Worm (Caenorhabditis elegans): Measurements from ENCODE around the gene T01B6.1.

The T01B6.1 gene

DNA sequence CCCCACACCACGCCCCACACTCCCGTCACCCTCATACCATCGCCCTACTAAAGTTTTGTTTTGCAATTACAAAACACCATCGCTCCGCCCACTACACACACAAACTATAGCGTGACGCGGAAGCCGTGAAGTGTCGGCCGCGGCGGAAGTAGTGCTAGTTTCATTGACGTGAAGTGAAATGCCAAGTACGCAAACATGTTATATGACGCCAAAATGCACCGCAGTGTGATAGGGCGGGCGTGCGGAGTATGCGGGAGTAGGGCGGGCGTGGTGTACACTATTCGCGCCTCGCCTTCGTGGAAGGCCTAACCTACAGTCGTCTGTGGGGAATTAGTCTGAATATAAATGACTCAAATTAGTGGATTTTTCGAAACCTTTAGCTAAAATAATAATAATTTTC lies 27.4 kb downstream of the T01B6.1 start (continued):
- TF ChIP-seq ztf-28 (GFP tag; IDR thresholded peaks at IDR 0.05) (no peak), sea-2 (GFP tag; IDR thresholded peaks at IDR 0.05) (no peak), pbrm-1 (GFP tag; IDR thresholded peaks at IDR 0.05) (peak; percentile 76), F49E8.2 (tag; optimal IDR thresholded peaks at IDR 0.05; ENCODE audit: insufficient read depth) (no peak), attf-5 (GFP tag; optimal IDR thresholded peaks at IDR 0.05) (no peak), egl-18 (GFP tag; IDR thresholded peaks at IDR 0.05) (no peak), lin-26 (GFP tag; IDR thresholded peaks at IDR 0.05) (no peak), dox-1 (GFP tag; IDR thresholded peaks at IDR 0.05) (0 out of 2 replicates have a peak, but pooled peaks have one; percentile 16), efl-1 (GFP tag; optimal IDR thresholded peaks at IDR 0.05) (peak; percentile 40), egrh-3 (GFP tag; IDR thresholded peaks at IDR 0.05) (no peak), chd-7 (tag; optimal IDR thresholded peaks at IDR 0.05) (no peak), ekl-4 (GFP tag; IDR thresholded peaks at IDR 0.05) (no peak), somi-1 (GFP tag; optimal IDR thresholded peaks at IDR 0.05) (no peak), rcor-1 (GFP tag; IDR thresholded peaks at IDR 0.05) (peak; percentile 75; the same call in 1 of the 2 replicates), sdz-38 (tag; optimal IDR thresholded peaks at IDR 0.05) (no peak), lir-1 (GFP tag; conservative IDR thresholded peaks at IDR 0.05) (no peak)

DNA sequence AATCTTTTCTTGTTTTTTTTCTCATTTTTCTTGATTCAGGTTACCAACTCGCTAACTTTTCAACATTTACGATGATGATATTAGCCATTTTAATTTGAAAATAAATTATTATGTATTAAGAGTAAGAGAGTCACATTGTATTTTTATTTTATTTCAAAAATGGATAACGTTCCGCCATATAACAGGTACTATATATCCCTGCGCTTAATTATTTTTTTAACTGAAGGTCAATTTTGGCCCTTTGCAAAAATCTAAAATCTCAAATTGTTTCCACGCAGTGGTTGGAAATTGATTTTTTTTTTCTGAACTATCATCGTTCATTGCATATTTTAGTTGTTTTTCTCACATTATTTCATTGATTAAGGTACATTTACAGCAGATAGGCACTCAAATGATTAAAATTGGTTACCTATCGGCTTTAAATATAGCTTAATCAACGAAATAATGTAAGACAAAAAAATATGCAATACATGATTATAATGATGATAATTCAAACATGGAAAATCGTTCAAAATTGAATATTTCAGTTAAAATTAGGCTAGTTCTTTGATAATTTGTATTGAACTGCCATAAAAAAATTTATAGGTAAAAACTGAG lies 29.3 kb downstream of the T01B6.1 start:
- peak; percentile 43 for TF ChIP-seq nhr-179 (tag; optimal IDR thresholded peaks at IDR 0.05)
- TF ChIP-seq ztf-6 (GFP tag; IDR thresholded peaks at IDR 0.05), result no peak
- no peak for TF ChIP-seq ceh-79 (tag; optimal IDR thresholded peaks at IDR 0.05)
- no peak for TF ChIP-seq mel-28 (tag; optimal IDR thresholded peaks at IDR 0.05; ENCODE audit: borderline replicate concordance)
- peak; percentile 87 for TF ChIP-seq madf-10 (tag; optimal IDR thresholded peaks at IDR 0.05)
- TF ChIP-seq die-1 (tag; optimal IDR thresholded peaks at IDR 0.05), result no peak
- TF ChIP-seq aptf-3 (GFP tag; IDR thresholded peaks at IDR 0.05), result no peak
- no peak for TF ChIP-seq ceh-40 (GFP tag; IDR thresholded peaks at IDR 0.05)
- TF ChIP-seq nfya-2 (GFP tag; IDR thresholded peaks at IDR 0.05), result no peak
- TF ChIP-seq K11D2.4 (GFP tag; IDR thresholded peaks at IDR 0.05), result peak; percentile 93
- no peak for TF ChIP-seq let-526 (GFP tag; IDR thresholded peaks at IDR 0.05)
- no peak for TF ChIP-seq nfya-1 (tag; optimal IDR thresholded peaks at IDR 0.05; ENCODE audit: borderline replicate concordance, insufficient read depth)
- peak; percentile 99 for TF ChIP-seq lin-40 (tag; optimal IDR thresholded peaks at IDR 0.05)
- peak; percentile 44 for TF ChIP-seq B0261.1 (tag; optimal IDR thresholded peaks at IDR 0.05)
- TF ChIP-seq ztf-28 (GFP tag; IDR thresholded peaks at IDR 0.05), result no peak
- 0 out of 2 replicates have a peak, but pooled peaks have one; percentile 60 for TF ChIP-seq egl-44 (GFP tag; IDR thresholded peaks at IDR 0.05)
- TF ChIP-seq ets-4 (GFP tag; optimal IDR thresholded peaks at IDR 0.05), result no peak
- peak; percentile 96 for TF ChIP-seq gei-17 (GFP tag; optimal IDR thresholded peaks at IDR 0.05)
- no peak for TF ChIP-seq efl-1 (GFP tag; optimal IDR thresholded peaks at IDR 0.05)
- TF ChIP-seq ceh-27 (GFP tag; optimal IDR thresholded peaks at IDR 0.05), result peak; percentile 67
- TF ChIP-seq attf-5 (GFP tag; optimal IDR thresholded peaks at IDR 0.05), result no peak
- TF ChIP-seq rec-8 (tag; optimal IDR thresholded peaks at IDR 0.05), result peak in 1 of 2 experiments; percentile 27
- TF ChIP-seq nhr-120 (GFP tag; IDR thresholded peaks at IDR 0.05), result no peak
- no peak for TF ChIP-seq pha-4 (tag; optimal IDR thresholded peaks at IDR 0.05)
- no peak for TF ChIP-seq F33H1.4 (GFP tag; IDR thresholded peaks at IDR 0.05)
- TF ChIP-seq hrde-1 (tag; optimal IDR thresholded peaks at IDR 0.05; ENCODE audit: borderline replicate concordance), result no peak
- peak; percentile 53 for TF ChIP-seq ztf-18 (tag; optimal IDR thresholded peaks at IDR 0.05)
- no peak for TF ChIP-seq cebp-2 (GFP tag; IDR thresholded peaks at IDR 0.05)
- TF ChIP-seq B0336.3 (GFP tag; IDR thresholded peaks at IDR 0.05), result peak; percentile 93
- no peak for TF ChIP-seq ama-1 (optimal IDR thresholded peaks at IDR 0.05)
- TF ChIP-seq ama-1 (GFP tag; optimal IDR thresholded peaks at IDR 0.05), result no peak
- TF ChIP-seq egrh-3 (GFP tag; IDR thresholded peaks at IDR 0.05), result no peak
- TF ChIP-seq ztf-26 (tag; optimal IDR thresholded peaks at IDR 0.05), result peak; percentile 98
- TF ChIP-seq unc-130 (GFP tag; optimal IDR thresholded peaks at IDR 0.05), result peak; percentile 9
- no peak for TF ChIP-seq F55B11.4 (tag; optimal IDR thresholded peaks at IDR 0.05; ENCODE audit: borderline replicate concordance, insufficient read depth)
- peak; percentile 6 for TF ChIP-seq nhr-27 (tag; optimal IDR thresholded peaks at IDR 0.05)
